Fruit fly (Drosophila melanogaster) whole organism: ENCODE results near the gene CRMP.

Source experiments
- Dll ChIP-seq: fragments of >200 bp; optimal IDR thresholded peaks from 2 replicates; lab custom pipeline; 2017
- EcR ChIP-seq, 2 experiments: fragments of >200 bp; optimal IDR thresholded peaks; 2 replicates each; lab custom pipeline; 2017; ENCODE audit warnings: missing biosample characterization in 2 of 2, missing genetic modification characterization in 2 of 2, missing genetic modification reagents in 2 of 2

DNA sequence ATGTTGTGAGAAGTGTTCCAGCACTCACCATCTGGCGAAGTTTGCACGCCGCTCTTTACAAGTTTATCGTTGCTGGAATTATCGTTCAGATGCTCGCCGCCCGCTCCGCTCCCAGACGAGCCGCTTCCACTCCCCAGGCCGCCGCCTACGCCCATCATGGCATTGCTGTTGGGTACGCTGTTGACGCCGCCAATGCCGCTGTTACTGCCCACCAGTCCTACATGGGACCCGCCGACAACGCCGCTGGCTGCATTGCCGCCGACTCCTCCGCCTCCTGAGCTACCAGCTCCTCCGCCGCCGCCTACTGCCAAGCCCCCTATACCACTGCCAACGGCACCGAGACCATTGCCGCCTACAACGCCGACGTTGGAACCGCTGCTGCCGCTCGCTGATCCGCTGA lies 37.5 kb downstream of the CRMP start:
- TF ChIP-seq EcR (GFP tag; optimal IDR thresholded peaks at IDR 0.05; lab: Kevin White, UChicago) (no peak), Dll (lab: Kevin White, UChicago) (no peak)
